Worm (Caenorhabditis elegans): Measurements from ENCODE around the gene rpl-15.

ce11 chrIV:649365-649764 lies 5.0 kb downstream of the rpl-15 start, which contains the start of gene K11H12.9:
- TF ChIP-seq fkh-10 (GFP tag; optimal IDR thresholded peaks at IDR 0.05): no peak
- no peak for TF ChIP-seq pros-1 (tag; optimal IDR thresholded peaks at IDR 0.05)
- TF ChIP-seq hlh-6 (tag; optimal IDR thresholded peaks at IDR 0.05): no peak
- no peak for TF ChIP-seq nhr-11 (tag; optimal IDR thresholded peaks at IDR 0.05)
- no peak for TF ChIP-seq T23F11.4 (GFP tag; optimal IDR thresholded peaks at IDR 0.05)
- TF ChIP-seq ceh-9 (tag; optimal IDR thresholded peaks at IDR 0.05): no peak
